Fruit fly (Drosophila melanogaster) Kc167 (cell line): ENCODE measurements around the gene Gld2.

Experiments used
- Myc ChIP-seq: fragments of >200 bp; optimal IDR thresholded peaks from 2 replicates; lab custom pipeline; 2017; ENCODE audit warnings: missing external identifiers
- psq ChIP-seq: fragments of >200 bp; optimal IDR thresholded peaks from 2 replicates; lab custom pipeline; 2017; ENCODE audit warnings: missing external identifiers

dm6 chr3R:22202457-22202856, 9.2 kb upstream of the Gld2 start:
- no peak for TF ChIP-seq psq (lab: Kevin White, UChicago)
- TF ChIP-seq Myc: no peak
